Fruit fly (Drosophila melanogaster) whole organism, embryonic: ENCODE results near the gene ND-PDSW.

Source experiments
- Aef1 ChIP-seq: fragments of 200-800 bp; sonication (Bioruptor generic); IDR thresholded peaks from 3 replicates; pipeline ENCODE4 v1.3.6; 2022; ENCODE audit warnings: missing biosample characterization, missing genetic modification characterization
- B-H1 ChIP-seq: fragments of 200-800 bp; sonication (Bioruptor generic); IDR thresholded peaks from 3 replicates; pipeline ENCODE4 v1.3.6; 2022; ENCODE audit warnings: missing biosample characterization, missing genetic modification characterization
- BtbVII ChIP-seq: fragments of 200-800 bp; sonication (Bioruptor generic); optimal IDR thresholded peaks from 3 replicates; lab custom pipeline; 2017; ENCODE audit warnings: missing biosample characterization, mild to moderate bottlenecking, missing genetic modification characterization
- CG10462 ChIP-seq: fragments of 200-800 bp; sonication (Bioruptor generic); optimal IDR thresholded peaks from 2 replicates; lab custom pipeline; 2016; ENCODE audit warnings: missing biosample characterization, missing genetic modification characterization
- CG11504 ChIP-seq: fragments of 200-800 bp; sonication (Bioruptor generic); optimal IDR thresholded peaks from 3 replicates; lab custom pipeline; 2019; ENCODE audit warnings: missing biosample characterization, mild to moderate bottlenecking, missing genetic modification characterization, moderate library complexity
- CG11696 ChIP-seq: fragments of 200-800 bp; sonication (Bioruptor generic); IDR thresholded peaks from 2 replicates; pipeline ENCODE4 v1.3.6; 2022; ENCODE audit warnings: missing biosample characterization, missing genetic modification characterization
- CG12942 ChIP-seq: fragments of 200-800 bp; sonication (Bioruptor generic); optimal IDR thresholded peaks from 3 replicates; lab custom pipeline; 2016; ENCODE audit warnings: missing biosample characterization, missing genetic modification characterization
- CG13424 ChIP-seq: fragments of 200-800 bp; sonication (Bioruptor generic); optimal IDR thresholded peaks from 2 replicates; lab custom pipeline; 2019; ENCODE audit warnings: missing biosample characterization, mild to moderate bottlenecking, missing genetic modification characterization, moderate library complexity
- CG16779 ChIP-seq: fragments of 200-800 bp; sonication (Bioruptor generic); IDR thresholded peaks from 2 replicates; pipeline ENCODE4 v1.3.6; 2022; ENCODE audit warnings: missing biosample characterization, missing genetic modification characterization
- CG17568 ChIP-seq: fragments of 200-800 bp; sonication (Bioruptor generic); optimal IDR thresholded peaks from 2 replicates; lab custom pipeline; 2018; ENCODE audit warnings: missing biosample characterization, mild to moderate bottlenecking, missing genetic modification characterization, moderate library complexity
- CG1792 ChIP-seq: fragments of 200-800 bp; sonication (Bioruptor generic); optimal IDR thresholded peaks from 2 replicates; lab custom pipeline; 2016; ENCODE audit warnings: missing biosample characterization, missing genetic modification characterization
- CG18619 ChIP-seq: fragments of 200-800 bp; sonication (Bioruptor generic); optimal IDR thresholded peaks from 3 replicates; lab custom pipeline; 2017; ENCODE audit warnings: missing biosample characterization, mild to moderate bottlenecking, missing genetic modification characterization
- CG2875 ChIP-seq: fragments of 200-800 bp; sonication (Bioruptor generic); optimal IDR thresholded peaks from 2 replicates; lab custom pipeline; 2017; ENCODE audit warnings: missing biosample characterization, mild to moderate bottlenecking, missing genetic modification characterization, missing genetic modification reagents
- CG2889 ChIP-seq: fragments of 200-800 bp; sonication (Bioruptor generic); IDR thresholded peaks from 3 replicates; pipeline ENCODE4 v1.3.6; 2022; ENCODE audit warnings: missing biosample characterization, missing genetic modification characterization
- CG43689 ChIP-seq: fragments of 200-800 bp; sonication (Bioruptor generic); IDR thresholded peaks from 2 replicates; pipeline ENCODE4 v1.3.6; 2022; ENCODE audit warnings: missing biosample characterization, missing genetic modification characterization
- CG4617 ChIP-seq: fragments of 200-800 bp; sonication (Bioruptor generic); optimal IDR thresholded peaks from 3 replicates; lab custom pipeline; 2016; ENCODE audit warnings: missing biosample characterization, missing genetic modification characterization, borderline replicate concordance
- CG5245 ChIP-seq: fragments of 200-800 bp; sonication (Bioruptor generic); optimal IDR thresholded peaks from 3 replicates; lab custom pipeline; 2016; ENCODE audit warnings: missing biosample characterization, missing genetic modification characterization
- CG6272 ChIP-seq: fragments of 200-800 bp; sonication (Bioruptor generic); IDR thresholded peaks from 2 replicates; pipeline ENCODE4 v1.3.6; 2022; ENCODE audit warnings: missing biosample characterization, missing genetic modification characterization
- CG6765 ChIP-seq: fragments of 200-800 bp; sonication (Bioruptor generic); optimal IDR thresholded peaks from 3 replicates; lab custom pipeline; 2017; ENCODE audit warnings: missing biosample characterization, mild to moderate bottlenecking, missing genetic modification characterization
- CG6791 ChIP-seq: fragments of 200-800 bp; sonication (Bioruptor generic); IDR thresholded peaks from 3 replicates; pipeline ENCODE4 v1.3.6; 2022; ENCODE audit warnings: missing biosample characterization, missing genetic modification characterization; ENCODE audit not compliant: partially characterized antibody
- CG9932 ChIP-seq: fragments of 200-800 bp; sonication (Bioruptor generic); IDR thresholded peaks from 2 replicates; pipeline ENCODE4 v1.3.6; 2022; ENCODE audit warnings: missing biosample characterization, missing genetic modification characterization
- CTCF ChIP-seq: fragments of 200-800 bp; sonication (Bioruptor generic); optimal IDR thresholded peaks from 2 replicates; lab custom pipeline; 2017; ENCODE audit warnings: missing biosample characterization, mild to moderate bottlenecking, missing genetic modification characterization, moderate library complexity
- D ChIP-seq, 2 experiments: fragments of 200-800 bp in 1 of 2; fragments of >200 bp in 1 of 2; sonication (Bioruptor generic) in 1 of 2; optimal IDR thresholded peaks; 2 replicates in 1 of 2; 3 replicates in 1 of 2; lab custom pipeline; 2017; ENCODE audit warnings: mild to moderate bottlenecking in 1 of 2, missing biosample characterization in 1 of 2, missing genetic modification characterization in 1 of 2, missing genetic modification reagents in 1 of 2
- Deaf1 ChIP-seq: fragments of 200-800 bp; optimal IDR thresholded peaks from 3 replicates; lab custom pipeline; 2019; ENCODE audit warnings: missing biosample characterization, mild to moderate bottlenecking, missing genetic modification characterization, moderate library complexity
- Dek ChIP-seq: fragments of 200-800 bp; sonication (Bioruptor generic); optimal IDR thresholded peaks from 3 replicates; lab custom pipeline; 2019; ENCODE audit warnings: missing biosample characterization, mild to moderate bottlenecking, missing genetic modification characterization, moderate library complexity
- E2f1 ChIP-seq: fragments of 200-800 bp; sonication (Bioruptor generic); IDR thresholded peaks from 2 replicates; pipeline ENCODE4 v1.3.6; 2022; ENCODE audit warnings: missing biosample characterization, missing genetic modification characterization
- H15 ChIP-seq: fragments of 200-800 bp; sonication (Bioruptor generic); IDR thresholded peaks from 3 replicates; pipeline ENCODE4 v1.3.6; 2022; ENCODE audit warnings: missing biosample characterization, missing genetic modification characterization
- HLH3B ChIP-seq: fragments of 200-800 bp; sonication (Bioruptor generic); IDR thresholded peaks from 2 replicates; pipeline ENCODE4 v1.3.6; 2022; ENCODE audit warnings: missing biosample characterization, missing genetic modification characterization
- Hr39 ChIP-seq: fragments of >200 bp; optimal IDR thresholded peaks from 2 replicates; lab custom pipeline; 2017
- Hr51 ChIP-seq, 2 experiments: fragments of 200-800 bp; sonication (Bioruptor generic); optimal IDR thresholded peaks; 2 replicates in 1 of 2; 3 replicates in 1 of 2; lab custom pipeline; 2016 to 2018; ENCODE audit warnings: missing biosample characterization in 2 of 2, missing genetic modification characterization in 2 of 2, mild to moderate bottlenecking in 1 of 2, moderate library complexity in 1 of 2
- Jarid2 ChIP-seq: fragments of 200-800 bp; sonication (Bioruptor generic); optimal IDR thresholded peaks from 3 replicates; lab custom pipeline; 2017; ENCODE audit warnings: mild to moderate bottlenecking, missing biosample characterization, missing genetic modification reagents, missing genetic modification characterization
- NK7.1 ChIP-seq: fragments of 200-800 bp; sonication (Bioruptor generic); optimal IDR thresholded peaks from 3 replicates; lab custom pipeline; 2016; ENCODE audit warnings: missing biosample characterization, missing genetic modification characterization
- Poxn ChIP-seq: fragments of 200-800 bp; sonication (Bioruptor generic); IDR thresholded peaks from 2 replicates; pipeline ENCODE4 v1.3.6; 2022; ENCODE audit warnings: missing biosample characterization, missing genetic modification characterization
- Rfx ChIP-seq: fragments of 200-800 bp; sonication (Bioruptor generic); IDR thresholded peaks from 2 replicates; pipeline ENCODE4 v1.3.6; 2022; ENCODE audit warnings: missing biosample characterization, missing genetic modification characterization
- az2 ChIP-seq: fragments of 200-800 bp; sonication (Bioruptor generic); optimal IDR thresholded peaks from 3 replicates; lab custom pipeline; 2016; ENCODE audit warnings: missing biosample characterization, missing genetic modification characterization
- croc ChIP-seq: fragments of 200-800 bp; sonication (Bioruptor generic); conservative IDR thresholded peaks from 3 replicates; pipeline ENCODE4 v1.3.6; 2022; ENCODE audit warnings: missing biosample characterization, missing genetic modification characterization
- fd64A ChIP-seq: fragments of 200-800 bp; sonication (Bioruptor generic); optimal IDR thresholded peaks from 3 replicates; lab custom pipeline; 2018; ENCODE audit warnings: missing biosample characterization, mild to moderate bottlenecking, missing genetic modification characterization
- her ChIP-seq: fragments of 200-800 bp; sonication (Bioruptor generic); optimal IDR thresholded peaks from 2 replicates; lab custom pipeline; 2016; ENCODE audit warnings: missing biosample characterization, missing genetic modification characterization
- mam ChIP-seq: fragments of 200-800 bp; sonication (Bioruptor generic); optimal IDR thresholded peaks from 3 replicates; lab custom pipeline; 2016; ENCODE audit warnings: missing biosample characterization, missing genetic modification characterization
- nmo ChIP-seq: fragments of 200-800 bp; sonication (Bioruptor generic); optimal IDR thresholded peaks from 2 replicates; lab custom pipeline; 2018; ENCODE audit warnings: missing biosample characterization, mild to moderate bottlenecking, missing genetic modification characterization, moderate library complexity
- pho ChIP-seq: fragments of 200-800 bp; sonication (Bioruptor generic); optimal IDR thresholded peaks from 2 replicates; lab custom pipeline; 2016; ENCODE audit warnings: missing biosample characterization, missing genetic modification characterization
- repo ChIP-seq: fragments of 200-800 bp; sonication (Bioruptor generic); optimal IDR thresholded peaks from 2 replicates; lab custom pipeline; 2016; ENCODE audit warnings: missing biosample characterization, missing genetic modification characterization
- slbo ChIP-seq: fragments of 200-800 bp; sonication (Bioruptor generic); IDR thresholded peaks from 2 replicates; pipeline ENCODE4 v1.3.6; 2022; ENCODE audit warnings: missing biosample characterization, missing genetic modification characterization
- slp2 ChIP-seq: fragments of 200-800 bp; sonication (Bioruptor generic); optimal IDR thresholded peaks from 2 replicates; lab custom pipeline; 2016; ENCODE audit warnings: missing biosample characterization, missing genetic modification characterization
- so ChIP-seq: fragments of 200-800 bp; sonication (Bioruptor generic); IDR thresholded peaks from 3 replicates; pipeline ENCODE4 v1.3.6; 2022; ENCODE audit warnings: missing biosample characterization, missing genetic modification characterization
- sr ChIP-seq: fragments of 200-800 bp; sonication (Bioruptor generic); IDR thresholded peaks from 3 replicates; pipeline ENCODE4 v1.3.6; 2022; ENCODE audit warnings: missing biosample characterization, missing genetic modification characterization
- tap ChIP-seq: fragments of 200-800 bp; optimal IDR thresholded peaks from 3 replicates; lab custom pipeline; 2019; ENCODE audit warnings: missing biosample characterization, mild to moderate bottlenecking, missing genetic modification characterization, moderate library complexity
- zen ChIP-seq: fragments of 200-800 bp; sonication (Bioruptor generic); optimal IDR thresholded peaks from 3 replicates; lab custom pipeline; 2018; ENCODE audit warnings: missing biosample characterization, mild to moderate bottlenecking, missing genetic modification characterization, moderate library complexity
- zf30C ChIP-seq: fragments of 200-800 bp; sonication (Bioruptor generic); optimal IDR thresholded peaks from 3 replicates; lab custom pipeline; 2018; ENCODE audit warnings: missing biosample characterization, mild to moderate bottlenecking, missing genetic modification characterization

ND-PDSW gene

dm6 chr2L:3465918-3466727 is at the start of gene ND-PDSW, which contains the start of gene msl-2 (continued):
- TF ChIP-seq CG9932 (GFP tag; lab: Robert Waterston, UW) (no peak), slbo (GFP tag; lab: Robert Waterston, UW) (no peak), her (GFP tag; lab: Kevin White, UChicago) (no peak), CG17568 (no peak), zf30C (GFP tag; lab: Kevin White, UChicago) (no peak), CG2875 (GFP tag; lab: Kevin White, UChicago) (no peak), Hr39 (lab: Kevin White, UChicago) (no peak), NK7.1 (no peak), repo (no peak), B-H1 (GFP tag; lab: Robert Waterston, UW) (no peak), CG43689 (no peak), so (GFP tag; lab: Robert Waterston, UW) (no peak), fd64A (GFP tag; lab: Kevin White, UChicago) (no peak), nmo (GFP tag; lab: Kevin White, UChicago) (peak; percentile 37), CG6272 (no peak), mam (GFP tag; lab: Kevin White, UChicago) (no peak), zen (tag; lab: Kevin White, UChicago) (peak; percentile 41), croc (GFP tag; lab: Robert Waterston, UW) (no peak), Jarid2 (GFP tag; lab: Kevin White, UChicago) (no peak), CG12942 (GFP tag; lab: Kevin White, UChicago) (no peak), CG2889 (no peak), pho (GFP tag; lab: Kevin White, UChicago) (peak; percentile 6), CG6765 (GFP tag; lab: Kevin White, UChicago) (no peak), E2f1 (GFP tag; lab: Robert Waterston, UW) (no peak), CG5245 (no peak), CG6791 (GFP tag; lab: Robert Waterston, UW) (peak; percentile 42; the same call in 1 of the 3 replicates), slp2 (GFP tag; lab: Kevin White, UChicago) (no peak), sr (GFP tag; lab: Robert Waterston, UW) (no peak), CG10462 (GFP tag; lab: Kevin White, UChicago) (no peak), Rfx (GFP tag; lab: Robert Waterston, UW) (no peak), Dek (no peak), CG18619 (GFP tag; lab: Kevin White, UChicago) (no peak), D (optimal IDR thresholded peaks at IDR 0.05; lab: Kevin White, UChicago) (no peak), D (GFP tag; optimal IDR thresholded peaks at IDR 0.05; lab: Kevin White, UChicago) (no peak), Deaf1 (tag; lab: Kevin White, UChicago) (no peak), CG4617 (peak; percentile 90), HLH3B (GFP tag; lab: Robert Waterston, UW) (no peak)
- TF ChIP-seq, all 482 proteins: peak for 66

dm6 chr2L:3416527-3417304 is 49.2 kb upstream of the ND-PDSW start, which contains the start of gene CG31952:
Gene CG31952, plus strand, starts transcription at chr2L:3416693.
- TF ChIP-seq CG17568, result no peak
- TF ChIP-seq Hr51 (GFP tag; optimal IDR thresholded peaks at IDR 0.05; lab: Kevin White, UChicago), result peak in 1 of 2 experiments; percentile 33
- TF ChIP-seq mam (GFP tag; lab: Kevin White, UChicago), result no peak
- peak; percentile 43 for TF ChIP-seq CG11504
- TF ChIP-seq CG11696 (GFP tag; lab: Robert Waterston, UW), result no peak
- no peak for TF ChIP-seq tap (tag; lab: Kevin White, UChicago)
- no peak for TF ChIP-seq CG9932 (GFP tag; lab: Robert Waterston, UW)
- peak; percentile 49; the same call in 2 of the 3 replicates for TF ChIP-seq Aef1 (GFP tag; lab: Robert Waterston, UW)
- TF ChIP-seq CG13424 (tag; lab: Kevin White, UChicago), result no peak
- TF ChIP-seq CG16779, result no peak
- TF ChIP-seq CG1792 (GFP tag; lab: Kevin White, UChicago), result no peak
- no peak for TF ChIP-seq H15 (GFP tag; lab: Robert Waterston, UW)
- no peak for TF ChIP-seq az2 (GFP tag; lab: Kevin White, UChicago)
- no peak for TF ChIP-seq Poxn (GFP tag; lab: Robert Waterston, UW)
- no peak for TF ChIP-seq E2f1 (GFP tag; lab: Robert Waterston, UW)
- no peak for TF ChIP-seq CTCF (GFP tag; lab: Kevin White, UChicago)
- TF ChIP-seq BtbVII (GFP tag; lab: Kevin White, UChicago), result no peak
